Worm (Caenorhabditis elegans): ENCODE results near the gene miro-1.

Gene miro-1

DNA sequence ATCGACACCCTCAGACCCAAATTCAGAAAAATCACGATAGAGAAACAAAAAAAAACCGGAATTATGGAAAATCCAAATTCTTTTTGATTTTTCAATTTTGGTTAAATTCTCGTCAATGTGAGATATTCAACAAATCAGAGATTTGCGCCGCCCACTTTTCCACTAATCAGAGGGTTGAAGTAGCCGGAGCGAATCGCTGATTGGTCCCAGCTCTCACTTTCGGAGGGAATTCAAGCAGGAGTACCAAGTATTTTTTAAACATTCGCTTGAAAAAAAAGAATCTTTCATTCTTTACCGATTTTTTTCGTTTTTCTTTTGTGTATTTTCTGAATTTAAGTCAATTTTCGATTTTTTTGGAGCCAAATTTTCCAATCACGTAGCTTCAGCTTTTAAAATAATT is 9.7 kb downstream of the miro-1 start:
- TF ChIP-seq nhr-21 (tag; optimal IDR thresholded peaks at IDR 0.05) (no peak), zag-1 (tag; optimal IDR thresholded peaks at IDR 0.05) (no peak), nhr-237 (tag; optimal IDR thresholded peaks at IDR 0.05) (no peak), ama-1 (optimal IDR thresholded peaks at IDR 0.05) (no peak), peb-1 (tag; optimal IDR thresholded peaks at IDR 0.05) (no peak), nhr-25 (tag; optimal IDR thresholded peaks at IDR 0.05) (no peak), elt-1 (tag; optimal IDR thresholded peaks at IDR 0.05) (no peak), ZK546.5 (tag; optimal IDR thresholded peaks at IDR 0.05) (no peak), lin-13 (GFP tag; optimal IDR thresholded peaks at IDR 0.05) (no peak), C34F6.9 (tag; optimal IDR thresholded peaks at IDR 0.05) (no peak), unc-55 (GFP tag; optimal IDR thresholded peaks at IDR 0.05) (no peak), blmp-1 (tag; optimal IDR thresholded peaks at IDR 0.05; ENCODE audit: insufficient read depth) (no peak), nhr-11 (tag; optimal IDR thresholded peaks at IDR 0.05) (no peak), snpc-4 (tag; optimal IDR thresholded peaks at IDR 0.05) (no peak), nhr-6 (tag; optimal IDR thresholded peaks at IDR 0.05) (no peak), ztf-1 (GFP tag; conservative IDR thresholded peaks at IDR 0.05) (no peak)

DNA sequence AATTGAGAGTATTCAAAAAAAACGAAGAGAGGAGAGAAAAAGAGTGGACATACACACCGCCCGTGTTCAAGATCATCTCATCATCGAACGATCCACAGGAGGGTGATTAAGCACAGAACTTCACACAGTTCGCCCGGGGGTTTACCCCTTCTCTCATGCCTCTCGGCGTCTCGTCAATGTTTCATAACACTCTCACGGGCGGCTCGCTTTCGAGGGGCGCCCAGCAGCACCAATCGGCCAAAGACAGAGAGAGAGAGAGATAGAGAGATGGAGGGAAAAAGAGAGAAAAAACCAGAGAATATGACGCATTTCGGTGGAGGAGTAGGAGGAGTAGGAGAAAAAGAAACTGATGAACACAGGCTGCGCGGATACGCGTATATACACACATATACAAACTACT is 10.4 kb downstream of the miro-1 start:
- TF ChIP-seq sma-9 (GFP tag; optimal IDR thresholded peaks at IDR 0.05) (peak; percentile 68), sma-9 (tag; optimal IDR thresholded peaks at IDR 0.05) (no peak), mdl-1 (tag; optimal IDR thresholded peaks at IDR 0.05) (no peak), nhr-11 (tag; optimal IDR thresholded peaks at IDR 0.05) (no peak), lin-39 (tag; optimal IDR thresholded peaks at IDR 0.05) (no peak), F13H6.1 (tag; optimal IDR thresholded peaks at IDR 0.05) (peak; percentile 75), peb-1 (tag; optimal IDR thresholded peaks at IDR 0.05) (no peak), egl-27 (tag; optimal IDR thresholded peaks at IDR 0.05) (no peak), ceh-16 (tag; optimal IDR thresholded peaks at IDR 0.05) (no peak), elt-1 (tag; optimal IDR thresholded peaks at IDR 0.05) (no peak), fos-1 (tag; optimal IDR thresholded peaks at IDR 0.05) (peak; percentile 91), mbf-1 (tag; optimal IDR thresholded peaks at IDR 0.05) (no peak), lsy-2 (tag; optimal IDR thresholded peaks at IDR 0.05) (peak; percentile 40 to 68), Y55F3AM.14 (GFP tag; optimal IDR thresholded peaks at IDR 0.05) (peak; percentile 10), unc-62 (GFP tag; optimal IDR thresholded peaks at IDR 0.05) (no peak), sem-4 (tag; optimal IDR thresholded peaks at IDR 0.05) (no peak), aly-2 (tag; optimal IDR thresholded peaks at IDR 0.05) (no peak), R02D3.7 (tag; optimal IDR thresholded peaks at IDR 0.05) (no peak), nhr-237 (tag; optimal IDR thresholded peaks at IDR 0.05) (no peak), ZK546.5 (tag; optimal IDR thresholded peaks at IDR 0.05) (no peak), ama-1 (optimal IDR thresholded peaks at IDR 0.05) (no peak), unc-39 (tag; optimal IDR thresholded peaks at IDR 0.05) (no peak), lin-13 (GFP tag; optimal IDR thresholded peaks at IDR 0.05) (peak; percentile 39), elt-3 (tag; optimal IDR thresholded peaks at IDR 0.05) (no peak), nhr-25 (tag; optimal IDR thresholded peaks at IDR 0.05) (peak; percentile 24), C34F6.9 (tag; optimal IDR thresholded peaks at IDR 0.05) (peak; percentile 60), nhr-77 (tag; optimal IDR thresholded peaks at IDR 0.05) (no peak), dmd-4 (tag; optimal IDR thresholded peaks at IDR 0.05) (no peak), sma-3 (GFP tag; optimal IDR thresholded peaks at IDR 0.05) (peak; percentile 74), crh-2 (tag; optimal IDR thresholded peaks at IDR 0.05) (peak; percentile 37), ceh-82 (tag; optimal IDR thresholded peaks at IDR 0.05) (no peak), skn-1 (tag; optimal IDR thresholded peaks at IDR 0.05) (no peak), nhr-21 (tag; optimal IDR thresholded peaks at IDR 0.05) (peak; percentile 0), ztf-11 (tag; optimal IDR thresholded peaks at IDR 0.05) (no peak), nhr-12 (tag; optimal IDR thresholded peaks at IDR 0.05) (no peak), snpc-4 (tag; optimal IDR thresholded peaks at IDR 0.05) (no peak), gmeb-1 (tag; optimal IDR thresholded peaks at IDR 0.05) (no peak), unc-55 (GFP tag; optimal IDR thresholded peaks at IDR 0.05) (peak; percentile 60), zag-1 (tag; optimal IDR thresholded peaks at IDR 0.05) (peak; percentile 40), nhr-23 (tag; optimal IDR thresholded peaks at IDR 0.05) (no peak), nhr-6 (tag; optimal IDR thresholded peaks at IDR 0.05) (no peak), ztf-1 (GFP tag; conservative IDR thresholded peaks at IDR 0.05) (no peak), mab-5 (tag; optimal IDR thresholded peaks at IDR 0.05) (no peak), nhr-129 (tag; optimal IDR thresholded peaks at IDR 0.05) (peak; percentile 76), blmp-1 (tag; optimal IDR thresholded peaks at IDR 0.05; ENCODE audit: insufficient read depth) (no peak), lin-11 (tag; optimal IDR thresholded peaks at IDR 0.05) (peak; percentile 8), alr-1 (tag; optimal IDR thresholded peaks at IDR 0.05) (no peak), nhr-10 (tag; optimal IDR thresholded peaks at IDR 0.05) (no peak), ztf-4 (tag; optimal IDR thresholded peaks at IDR 0.05) (peak; percentile 15)

All from whole organism, L2 larva.